Worm (Caenorhabditis elegans): ENCODE measurements around the gene C05C8.7.

C05C8.7 gene

ce11 chrV:7255095-7255494, 8.2 kb upstream of the C05C8.7 start, which contains the start of gene C05C8.8:
Gene C05C8.8 (minus strand): TSS chrV:7255195.
- TF ChIP-seq M03D4.4 (tag; optimal IDR thresholded peaks at IDR 0.05): no peak
- TF ChIP-seq nhr-12 (tag; optimal IDR thresholded peaks at IDR 0.05): no peak
- no peak for TF ChIP-seq drap-1 (GFP tag; optimal IDR thresholded peaks at IDR 0.05)
- no peak for TF ChIP-seq unc-39 (tag; optimal IDR thresholded peaks at IDR 0.05)
- no peak for TF ChIP-seq mls-2 (tag; optimal IDR thresholded peaks at IDR 0.05)
- no peak for TF ChIP-seq sem-2 (GFP tag; optimal IDR thresholded peaks at IDR 0.05)
- TF ChIP-seq snpc-4 (tag; optimal IDR thresholded peaks at IDR 0.05): no peak
- TF ChIP-seq unc-62 (GFP tag; optimal IDR thresholded peaks at IDR 0.05): no peak
- no peak for TF ChIP-seq pha-4 (tag; optimal IDR thresholded peaks at IDR 0.05)
- TF ChIP-seq nhr-237 (tag; optimal IDR thresholded peaks at IDR 0.05): no peak
- no peak for TF ChIP-seq nhr-28 (tag; optimal IDR thresholded peaks at IDR 0.05)
- no peak for TF ChIP-seq cnd-1 (tag; optimal IDR thresholded peaks at IDR 0.05)
- TF ChIP-seq ceh-83 (GFP tag; optimal IDR thresholded peaks at IDR 0.05): no peak
- no peak for TF ChIP-seq sptf-1 (tag; optimal IDR thresholded peaks at IDR 0.05)
- no peak for TF ChIP-seq hlh-1 (tag; optimal IDR thresholded peaks at IDR 0.05)
- TF ChIP-seq lin-13 (tag; optimal IDR thresholded peaks at IDR 0.05): no peak

ce11 chrV:7248227-7248953, 1.5 kb upstream of the C05C8.7 start:
- TF ChIP-seq blmp-1 (tag; optimal IDR thresholded peaks at IDR 0.05): no peak
- TF ChIP-seq lin-32 (GFP tag; optimal IDR thresholded peaks at IDR 0.05): no peak
- no peak for TF ChIP-seq nhr-76 (tag; optimal IDR thresholded peaks at IDR 0.05)
- TF ChIP-seq hlh-1 (tag; optimal IDR thresholded peaks at IDR 0.05): no peak
- no peak for TF ChIP-seq unc-62 (GFP tag; optimal IDR thresholded peaks at IDR 0.05)
- TF ChIP-seq sptf-1 (tag; optimal IDR thresholded peaks at IDR 0.05): no peak
- TF ChIP-seq flh-1 (GFP tag; optimal IDR thresholded peaks at IDR 0.05): no peak
- TF ChIP-seq nhr-237 (tag; optimal IDR thresholded peaks at IDR 0.05): no peak
- no peak for TF ChIP-seq elt-3 (tag; optimal IDR thresholded peaks at IDR 0.05)

- no peak for TF ChIP-seq mep-1 (tag; optimal IDR thresholded peaks at IDR 0.05)
- TF ChIP-seq elt-1 (tag; optimal IDR thresholded peaks at IDR 0.05; ENCODE audit: borderline replicate concordance, insufficient read depth): no peak
- TF ChIP-seq ham-2 (GFP tag; optimal IDR thresholded peaks at IDR 0.05): no peak
- no peak for TF ChIP-seq lin-32 (GFP tag; optimal IDR thresholded peaks at IDR 0.05)
- no peak for TF ChIP-seq elt-3 (tag; optimal IDR thresholded peaks at IDR 0.05)
- TF ChIP-seq pha-4 (tag; optimal IDR thresholded peaks at IDR 0.05): no peak
- no peak for TF ChIP-seq M03D4.4 (tag; optimal IDR thresholded peaks at IDR 0.05)
These were observed 7.4 kb downstream of the C05C8.7 start, which contains the start of gene C05C8.1 for ce11 chrV:7239471-7239870. Gene C05C8.1 (plus strand): TSS chrV:7239771.

- TF ChIP-seq ceh-83 (GFP tag; optimal IDR thresholded peaks at IDR 0.05): no peak
- TF ChIP-seq ham-2 (GFP tag; optimal IDR thresholded peaks at IDR 0.05): no peak
- peak; percentile 33 for TF ChIP-seq lin-13 (tag; optimal IDR thresholded peaks at IDR 0.05)
- TF ChIP-seq blmp-1 (tag; optimal IDR thresholded peaks at IDR 0.05): no peak
- TF ChIP-seq lsy-2 (tag; optimal IDR thresholded peaks at IDR 0.05): peak; percentile 76
- peak; percentile 93 for TF ChIP-seq unc-120 (tag; optimal IDR thresholded peaks at IDR 0.05; ENCODE audit: poor library complexity, severe bottlenecking)
- TF ChIP-seq drap-1 (GFP tag; optimal IDR thresholded peaks at IDR 0.05): no peak
- no peak for TF ChIP-seq nhr-12 (tag; optimal IDR thresholded peaks at IDR 0.05)
- no peak for TF ChIP-seq lin-32 (GFP tag; optimal IDR thresholded peaks at IDR 0.05)
- no peak for TF ChIP-seq ztf-11 (tag; optimal IDR thresholded peaks at IDR 0.05)
- TF ChIP-seq pha-4 (tag; optimal IDR thresholded peaks at IDR 0.05): peak; percentile 42
- no peak for TF ChIP-seq tbx-8 (GFP tag; optimal IDR thresholded peaks at IDR 0.05)
- no peak for TF ChIP-seq mls-2 (tag; optimal IDR thresholded peaks at IDR 0.05)
- no peak for TF ChIP-seq unc-62 (GFP tag; optimal IDR thresholded peaks at IDR 0.05)
- peak; percentile 10 for TF ChIP-seq mab-5 (tag; optimal IDR thresholded peaks at IDR 0.05)
- TF ChIP-seq sptf-1 (tag; optimal IDR thresholded peaks at IDR 0.05): no peak
- peak; percentile 9 for TF ChIP-seq nhr-2 (tag; optimal IDR thresholded peaks at IDR 0.05)
- peak; percentile 82 for TF ChIP-seq nhr-237 (tag; optimal IDR thresholded peaks at IDR 0.05)
- TF ChIP-seq M03D4.4 (tag; optimal IDR thresholded peaks at IDR 0.05): no peak
- no peak for TF ChIP-seq nhr-28 (tag; optimal IDR thresholded peaks at IDR 0.05)
- TF ChIP-seq unc-39 (tag; optimal IDR thresholded peaks at IDR 0.05): no peak
- no peak for TF ChIP-seq cnd-1 (tag; optimal IDR thresholded peaks at IDR 0.05)
- no peak for TF ChIP-seq nhr-76 (tag; optimal IDR thresholded peaks at IDR 0.05)
- peak; percentile 62 for TF ChIP-seq ceh-39 (tag; optimal IDR thresholded peaks at IDR 0.05)
- TF ChIP-seq mep-1 (tag; optimal IDR thresholded peaks at IDR 0.05): peak; percentile 64
- no peak for TF ChIP-seq flh-1 (GFP tag; optimal IDR thresholded peaks at IDR 0.05)
- no peak for TF ChIP-seq elt-1 (tag; optimal IDR thresholded peaks at IDR 0.05; ENCODE audit: borderline replicate concordance, insufficient read depth)
- TF ChIP-seq hlh-1 (tag; optimal IDR thresholded peaks at IDR 0.05): peak; percentile 21
- TF ChIP-seq elt-3 (tag; optimal IDR thresholded peaks at IDR 0.05): no peak
- no peak for TF ChIP-seq ceh-43 (GFP tag; optimal IDR thresholded peaks at IDR 0.05)
- peak; percentile 73 for TF ChIP-seq ces-1 (GFP tag; optimal IDR thresholded peaks at IDR 0.05)
- no peak for TF ChIP-seq sem-2 (GFP tag; optimal IDR thresholded peaks at IDR 0.05)
- no peak for TF ChIP-seq zip-8 (tag; optimal IDR thresholded peaks at IDR 0.05)
- no peak for TF ChIP-seq bed-3 (GFP tag; optimal IDR thresholded peaks at IDR 0.05)
- no peak for TF ChIP-seq snpc-4 (tag; optimal IDR thresholded peaks at IDR 0.05)
These were observed 9.7 kb downstream of the C05C8.7 start, which contains the start of gene hyls-1 for ce11 chrV:7237133-7237532. Gene hyls-1 (plus strand): TSS chrV:7237381.

Measured in whole organism, mixed stage, embryonic.